Worm (Caenorhabditis elegans): ENCODE measurements around the gene Y17G9B.11.

Y17G9B.11 gene

ce11 chrIV:4771792-4772191, 15.4 kb downstream of the Y17G9B.11 start, which contains the start of gene R11E3.2:
TSS of gene R11E3.2 (plus strand) at chrIV:4772092.
- TF ChIP-seq fos-1 (tag; optimal IDR thresholded peaks at IDR 0.05) (peak; percentile 29), nhr-77 (tag; optimal IDR thresholded peaks at IDR 0.05) (no peak)

- TF ChIP-seq peb-1 (tag; optimal IDR thresholded peaks at IDR 0.05) (no peak), lin-39 (tag; optimal IDR thresholded peaks at IDR 0.05) (no peak), crh-2 (tag; optimal IDR thresholded peaks at IDR 0.05) (no peak), R02D3.7 (tag; optimal IDR thresholded peaks at IDR 0.05) (no peak), nhr-237 (tag; optimal IDR thresholded peaks at IDR 0.05) (no peak), zag-1 (tag; optimal IDR thresholded peaks at IDR 0.05) (no peak), nhr-129 (tag; optimal IDR thresholded peaks at IDR 0.05) (no peak), ceh-82 (tag; optimal IDR thresholded peaks at IDR 0.05) (no peak), C34F6.9 (tag; optimal IDR thresholded peaks at IDR 0.05) (no peak), aly-2 (tag; optimal IDR thresholded peaks at IDR 0.05) (no peak), F13H6.1 (tag; optimal IDR thresholded peaks at IDR 0.05) (no peak), mab-5 (tag; optimal IDR thresholded peaks at IDR 0.05) (no peak), unc-62 (GFP tag; optimal IDR thresholded peaks at IDR 0.05) (no peak), elt-1 (tag; optimal IDR thresholded peaks at IDR 0.05) (no peak), nhr-25 (tag; optimal IDR thresholded peaks at IDR 0.05) (no peak), fos-1 (tag; optimal IDR thresholded peaks at IDR 0.05) (no peak), nhr-23 (tag; optimal IDR thresholded peaks at IDR 0.05) (no peak), Y55F3AM.14 (GFP tag; optimal IDR thresholded peaks at IDR 0.05) (no peak), blmp-1 (tag; optimal IDR thresholded peaks at IDR 0.05; ENCODE audit: insufficient read depth) (no peak)
Measured at ce11 chrIV:4776001-4776400, 19.6 kb downstream of the Y17G9B.11 start, which contains the start of gene R11E3.19. TSS of gene R11E3.19 (minus strand) at chrIV:4776101.

ce11 chrIV:4776501-4776900, 20.1 kb downstream of the Y17G9B.11 start:
- TF ChIP-seq unc-55 (GFP tag; optimal IDR thresholded peaks at IDR 0.05): no peak
- TF ChIP-seq dmd-4 (tag; optimal IDR thresholded peaks at IDR 0.05): no peak
- TF ChIP-seq ztf-1 (GFP tag; conservative IDR thresholded peaks at IDR 0.05): no peak
- no peak for TF ChIP-seq skn-1 (tag; optimal IDR thresholded peaks at IDR 0.05)
- no peak for TF ChIP-seq lin-39 (tag; optimal IDR thresholded peaks at IDR 0.05)
- TF ChIP-seq unc-39 (tag; optimal IDR thresholded peaks at IDR 0.05): no peak
- no peak for TF ChIP-seq nhr-23 (tag; optimal IDR thresholded peaks at IDR 0.05)
- TF ChIP-seq mab-5 (tag; optimal IDR thresholded peaks at IDR 0.05): no peak
- TF ChIP-seq nhr-25 (tag; optimal IDR thresholded peaks at IDR 0.05): no peak
- TF ChIP-seq alr-1 (tag; optimal IDR thresholded peaks at IDR 0.05): no peak
- no peak for TF ChIP-seq ztf-11 (tag; optimal IDR thresholded peaks at IDR 0.05)
- TF ChIP-seq zag-1 (tag; optimal IDR thresholded peaks at IDR 0.05): no peak
- TF ChIP-seq crh-2 (tag; optimal IDR thresholded peaks at IDR 0.05): no peak

- TF ChIP-seq nhr-12 (tag; optimal IDR thresholded peaks at IDR 0.05): no peak
- TF ChIP-seq mab-5 (tag; optimal IDR thresholded peaks at IDR 0.05): no peak
- TF ChIP-seq ama-1 (optimal IDR thresholded peaks at IDR 0.05): no peak
- no peak for TF ChIP-seq nhr-237 (tag; optimal IDR thresholded peaks at IDR 0.05)
- no peak for TF ChIP-seq crh-2 (tag; optimal IDR thresholded peaks at IDR 0.05)
- no peak for TF ChIP-seq ZK546.5 (tag; optimal IDR thresholded peaks at IDR 0.05)
- TF ChIP-seq fos-1 (tag; optimal IDR thresholded peaks at IDR 0.05): no peak
- no peak for TF ChIP-seq nhr-129 (tag; optimal IDR thresholded peaks at IDR 0.05)
- no peak for TF ChIP-seq unc-55 (GFP tag; optimal IDR thresholded peaks at IDR 0.05)
- TF ChIP-seq lin-11 (tag; optimal IDR thresholded peaks at IDR 0.05): no peak
- TF ChIP-seq elt-3 (tag; optimal IDR thresholded peaks at IDR 0.05): no peak
- TF ChIP-seq nhr-25 (tag; optimal IDR thresholded peaks at IDR 0.05): no peak
- no peak for TF ChIP-seq ceh-16 (tag; optimal IDR thresholded peaks at IDR 0.05)
Measured at ce11 chrIV:4780129-4780528, 23.7 kb downstream of the Y17G9B.11 start, which contains the start of gene set-15. TSS of gene set-15 (minus strand) at chrIV:4780229.

- TF ChIP-seq lsy-2 (tag; optimal IDR thresholded peaks at IDR 0.05) (no peak), unc-55 (GFP tag; optimal IDR thresholded peaks at IDR 0.05) (peak; percentile 1), F13H6.1 (tag; optimal IDR thresholded peaks at IDR 0.05) (peak; percentile 50), crh-2 (tag; optimal IDR thresholded peaks at IDR 0.05) (no peak), nhr-129 (tag; optimal IDR thresholded peaks at IDR 0.05) (peak; percentile 7), lin-11 (tag; optimal IDR thresholded peaks at IDR 0.05) (no peak), lin-39 (tag; optimal IDR thresholded peaks at IDR 0.05) (no peak), mbf-1 (tag; optimal IDR thresholded peaks at IDR 0.05) (no peak), lin-13 (GFP tag; optimal IDR thresholded peaks at IDR 0.05) (no peak), nhr-12 (tag; optimal IDR thresholded peaks at IDR 0.05) (no peak)
Measured at ce11 chrIV:4781123-4781522, 24.7 kb downstream of the Y17G9B.11 start.
